Worm (Caenorhabditis elegans): Measurements from ENCODE around the gene lst-2.

Gene lst-2

ce11 chrX:4373123-4373522 is 10.0 kb downstream of the lst-2 start, which contains the start of gene R160.6:
Gene R160.6, minus strand, starts transcription at chrX:4373223.
- no peak for TF ChIP-seq snpc-4 (tag; optimal IDR thresholded peaks at IDR 0.05)
- TF ChIP-seq mls-2 (tag; optimal IDR thresholded peaks at IDR 0.05) = no peak
- TF ChIP-seq ceh-43 (GFP tag; optimal IDR thresholded peaks at IDR 0.05) = no peak
- no peak for TF ChIP-seq tbx-8 (GFP tag; optimal IDR thresholded peaks at IDR 0.05)
- TF ChIP-seq nhr-28 (tag; optimal IDR thresholded peaks at IDR 0.05) = no peak
- no peak for TF ChIP-seq unc-62 (GFP tag; optimal IDR thresholded peaks at IDR 0.05)
- no peak for TF ChIP-seq zip-8 (tag; optimal IDR thresholded peaks at IDR 0.05)
- no peak for TF ChIP-seq sem-2 (GFP tag; optimal IDR thresholded peaks at IDR 0.05)

ce11 chrX:4371988-4372387 is 11.2 kb downstream of the lst-2 start, which contains the start of gene R160.14:
Gene R160.14, minus strand, starts transcription at chrX:4372088.
- no peak for TF ChIP-seq unc-120 (tag; optimal IDR thresholded peaks at IDR 0.05; ENCODE audit: poor library complexity, severe bottlenecking)
- TF ChIP-seq hlh-1 (tag; optimal IDR thresholded peaks at IDR 0.05) = no peak
- no peak for TF ChIP-seq lin-32 (GFP tag; optimal IDR thresholded peaks at IDR 0.05)
- TF ChIP-seq pha-4 (tag; optimal IDR thresholded peaks at IDR 0.05) = no peak
- TF ChIP-seq elt-1 (tag; optimal IDR thresholded peaks at IDR 0.05; ENCODE audit: borderline replicate concordance, insufficient read depth) = no peak
- no peak for TF ChIP-seq bed-3 (GFP tag; optimal IDR thresholded peaks at IDR 0.05)
- TF ChIP-seq unc-62 (GFP tag; optimal IDR thresholded peaks at IDR 0.05) = no peak
- TF ChIP-seq sem-2 (GFP tag; optimal IDR thresholded peaks at IDR 0.05) = no peak
- TF ChIP-seq mab-5 (tag; optimal IDR thresholded peaks at IDR 0.05) = no peak
- TF ChIP-seq nhr-2 (tag; optimal IDR thresholded peaks at IDR 0.05) = no peak
- no peak for TF ChIP-seq cnd-1 (tag; optimal IDR thresholded peaks at IDR 0.05)
- no peak for TF ChIP-seq M03D4.4 (tag; optimal IDR thresholded peaks at IDR 0.05)
- no peak for TF ChIP-seq elt-3 (tag; optimal IDR thresholded peaks at IDR 0.05)
- no peak for TF ChIP-seq lsy-2 (tag; optimal IDR thresholded peaks at IDR 0.05)
- no peak for TF ChIP-seq ham-2 (GFP tag; optimal IDR thresholded peaks at IDR 0.05)
- no peak for TF ChIP-seq mls-2 (tag; optimal IDR thresholded peaks at IDR 0.05)
- TF ChIP-seq unc-39 (tag; optimal IDR thresholded peaks at IDR 0.05) = no peak
- no peak for TF ChIP-seq mep-1 (tag; optimal IDR thresholded peaks at IDR 0.05)
- no peak for TF ChIP-seq snpc-4 (tag; optimal IDR thresholded peaks at IDR 0.05)

ce11 chrX:4371413-4371812 is 11.8 kb downstream of the lst-2 start, which contains the start of gene R160.13:
Gene R160.13, minus strand, starts transcription at chrX:4371513.
- TF ChIP-seq ceh-39 (tag; optimal IDR thresholded peaks at IDR 0.05) (no peak), mab-5 (tag; optimal IDR thresholded peaks at IDR 0.05) (no peak), lsy-2 (tag; optimal IDR thresholded peaks at IDR 0.05) (no peak), unc-39 (tag; optimal IDR thresholded peaks at IDR 0.05) (no peak), flh-1 (GFP tag; optimal IDR thresholded peaks at IDR 0.05) (no peak), cnd-1 (tag; optimal IDR thresholded peaks at IDR 0.05) (no peak), nhr-237 (tag; optimal IDR thresholded peaks at IDR 0.05) (no peak), nhr-2 (tag; optimal IDR thresholded peaks at IDR 0.05) (no peak), ham-2 (GFP tag; optimal IDR thresholded peaks at IDR 0.05) (no peak), ceh-83 (GFP tag; optimal IDR thresholded peaks at IDR 0.05) (no peak), ces-1 (GFP tag; optimal IDR thresholded peaks at IDR 0.05) (no peak), ceh-43 (GFP tag; optimal IDR thresholded peaks at IDR 0.05) (no peak), lin-13 (tag; optimal IDR thresholded peaks at IDR 0.05) (no peak), zip-8 (tag; optimal IDR thresholded peaks at IDR 0.05) (no peak), hlh-1 (tag; optimal IDR thresholded peaks at IDR 0.05) (no peak), elt-1 (tag; optimal IDR thresholded peaks at IDR 0.05; ENCODE audit: borderline replicate concordance, insufficient read depth) (no peak), blmp-1 (tag; optimal IDR thresholded peaks at IDR 0.05) (no peak), bed-3 (GFP tag; optimal IDR thresholded peaks at IDR 0.05) (no peak)

ce11 chrX:4370756-4371155 is 12.4 kb downstream of the lst-2 start, which contains the start of gene R160.5:
Gene R160.5, minus strand, starts transcription at chrX:4370856.
- no peak for TF ChIP-seq cnd-1 (tag; optimal IDR thresholded peaks at IDR 0.05)
- no peak for TF ChIP-seq mep-1 (tag; optimal IDR thresholded peaks at IDR 0.05)
- TF ChIP-seq lin-13 (tag; optimal IDR thresholded peaks at IDR 0.05) = no peak

DNA sequence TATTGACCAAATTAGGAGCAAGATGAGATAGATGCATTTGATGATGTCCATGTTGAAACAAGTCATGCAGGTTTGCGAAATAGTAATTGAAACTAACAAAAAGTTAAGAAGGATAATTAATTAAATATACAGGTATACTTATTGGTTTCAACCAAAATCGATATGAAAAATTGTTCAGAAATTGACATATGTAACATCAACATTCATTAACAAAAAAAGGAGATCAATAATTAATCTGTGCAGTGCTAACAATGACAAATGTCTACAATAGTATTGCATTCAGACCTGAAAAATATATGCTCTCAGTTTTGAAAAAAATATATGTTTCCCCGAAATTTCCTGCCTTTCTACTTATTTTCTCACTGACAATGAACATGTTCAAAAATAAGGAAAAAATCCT is 14.4 kb downstream of the lst-2 start, which contains the start of gene R160.4:
TSS of gene R160.4 (minus strand) at position 101 of the 400 bp plus-strand sequence.
- TF ChIP-seq ces-1 (GFP tag; optimal IDR thresholded peaks at IDR 0.05) = no peak
- TF ChIP-seq mep-1 (tag; optimal IDR thresholded peaks at IDR 0.05) = no peak
- TF ChIP-seq lin-13 (tag; optimal IDR thresholded peaks at IDR 0.05) = no peak
- no peak for TF ChIP-seq mab-5 (tag; optimal IDR thresholded peaks at IDR 0.05)
- TF ChIP-seq unc-120 (tag; optimal IDR thresholded peaks at IDR 0.05; ENCODE audit: poor library complexity, severe bottlenecking) = no peak
- no peak for TF ChIP-seq nhr-76 (tag; optimal IDR thresholded peaks at IDR 0.05)
- no peak for TF ChIP-seq elt-3 (tag; optimal IDR thresholded peaks at IDR 0.05)
